Worm (Caenorhabditis elegans) whole organism, mixed stage, embryonic: ENCODE results near the gene W03A5.6.

Experiments used
- M03D4.4 ChIP-seq: sonication (generic microtip); optimal IDR thresholded peaks from 2 replicates; lab custom pipeline; 2017; ENCODE audit warnings: mild to moderate bottlenecking, missing genetic modification characterization, missing compliant biosample characterization
- bed-3 ChIP-seq: fragments of 200-800 bp; sonication (Bioruptor generic); optimal IDR thresholded peaks from 3 replicates; lab custom pipeline; 2018; ENCODE audit warnings: mild to moderate bottlenecking, missing genetic modification characterization, moderate library complexity, missing compliant biosample characterization
- blmp-1 ChIP-seq: fragments of 150-350 bp; optimal IDR thresholded peaks from 2 replicates; lab custom pipeline; 2014; ENCODE audit warnings: missing biosample characterization, missing genetic modification characterization
- ceh-39 ChIP-seq: fragments of 150-350 bp; optimal IDR thresholded peaks from 2 replicates; lab custom pipeline; 2014; ENCODE audit warnings: missing biosample characterization, missing genetic modification characterization
- ceh-83 ChIP-seq: fragments of 200-800 bp; sonication (Bioruptor generic); optimal IDR thresholded peaks from 2 replicates; lab custom pipeline; 2018; ENCODE audit warnings: mild to moderate bottlenecking, missing genetic modification characterization, missing compliant biosample characterization
- ces-1 ChIP-seq: fragments of 150-350 bp; optimal IDR thresholded peaks from 2 replicates; lab custom pipeline; 2014; ENCODE audit warnings: missing biosample characterization, missing genetic modification reagents, missing genetic modification characterization
- drap-1 ChIP-seq: fragments of 200-800 bp; sonication (Bioruptor generic); optimal IDR thresholded peaks from 3 replicates; lab custom pipeline; 2018; ENCODE audit warnings: mild to moderate bottlenecking, missing genetic modification characterization, missing compliant biosample characterization
- elt-3 ChIP-seq: fragments of 150-350 bp; optimal IDR thresholded peaks from 2 replicates; lab custom pipeline; 2014; ENCODE audit warnings: missing biosample characterization, missing genetic modification characterization
- ham-2 ChIP-seq: fragments of 200-800 bp; sonication (Bioruptor generic); optimal IDR thresholded peaks from 2 replicates; lab custom pipeline; 2018; ENCODE audit warnings: mild to moderate bottlenecking, missing genetic modification characterization, missing compliant biosample characterization
- hlh-1 ChIP-seq: fragments of 150-350 bp; optimal IDR thresholded peaks from 2 replicates; lab custom pipeline; 2014; ENCODE audit warnings: missing biosample characterization, missing genetic modification reagents, missing genetic modification characterization
- lin-13 ChIP-seq: fragments of 150-350 bp; optimal IDR thresholded peaks from 2 replicates; lab custom pipeline; 2014; ENCODE audit warnings: missing biosample characterization, missing genetic modification characterization
- lsy-2 ChIP-seq: fragments of 150-350 bp; optimal IDR thresholded peaks from 2 replicates; lab custom pipeline; 2014; ENCODE audit warnings: missing biosample characterization, missing genetic modification characterization
- mep-1 ChIP-seq: fragments of 150-350 bp; optimal IDR thresholded peaks from 2 replicates; lab custom pipeline; 2017; ENCODE audit warnings: missing biosample characterization, missing genetic modification reagents, missing genetic modification characterization, inconsistent platforms
- mls-2 ChIP-seq: sonication (generic microtip); optimal IDR thresholded peaks from 2 replicates; lab custom pipeline; 2016; ENCODE audit warnings: mild to moderate bottlenecking, missing genetic modification characterization, moderate library complexity, missing compliant biosample characterization
- nhr-12 ChIP-seq: fragments of 150-350 bp; optimal IDR thresholded peaks from 2 replicates; lab custom pipeline; 2014; ENCODE audit warnings: missing biosample characterization, missing genetic modification characterization
- nhr-2 ChIP-seq: fragments of 150-350 bp; optimal IDR thresholded peaks from 2 replicates; lab custom pipeline; 2014; ENCODE audit warnings: missing biosample characterization, missing genetic modification characterization
- nhr-237 ChIP-seq: fragments of 150-350 bp; optimal IDR thresholded peaks from 2 replicates; lab custom pipeline; 2014; ENCODE audit warnings: missing biosample characterization, missing genetic modification characterization
- nhr-76 ChIP-seq: sonication (generic microtip); optimal IDR thresholded peaks from 2 replicates; lab custom pipeline; 2017; ENCODE audit warnings: missing biosample characterization, missing genetic modification characterization
- pha-4 ChIP-seq: fragments of 150-350 bp; optimal IDR thresholded peaks from 2 replicates; lab custom pipeline; 2018; ENCODE audit warnings: missing biosample characterization, missing genetic modification reagents, missing genetic modification characterization
- sem-2 ChIP-seq: fragments of 200-800 bp; sonication (Bioruptor generic); optimal IDR thresholded peaks from 2 replicates; lab custom pipeline; 2018; ENCODE audit warnings: mild to moderate bottlenecking, missing genetic modification characterization, missing compliant biosample characterization
- snpc-4 ChIP-seq: fragments of 150-350 bp; optimal IDR thresholded peaks from 2 replicates; lab custom pipeline; 2014; ENCODE audit warnings: missing biosample characterization, missing genetic modification characterization
- sptf-1 ChIP-seq: sonication (generic microtip); optimal IDR thresholded peaks from 2 replicates; lab custom pipeline; 2017; ENCODE audit warnings: mild to moderate bottlenecking, missing genetic modification characterization, moderate library complexity, missing compliant biosample characterization
- tbx-8 ChIP-seq: fragments of 200-800 bp; sonication (Bioruptor generic); optimal IDR thresholded peaks from 2 replicates; lab custom pipeline; 2018; ENCODE audit warnings: mild to moderate bottlenecking, missing genetic modification characterization, moderate library complexity, missing compliant biosample characterization
- unc-120 ChIP-seq: sonication (generic microtip); optimal IDR thresholded peaks from 2 replicates; lab custom pipeline; 2017; ENCODE audit warnings: missing genetic modification characterization, missing compliant biosample characterization; ENCODE audit not compliant: poor library complexity, severe bottlenecking
- unc-39 ChIP-seq: fragments of 150-350 bp; optimal IDR thresholded peaks from 2 replicates; lab custom pipeline; 2014; ENCODE audit warnings: missing biosample characterization, missing genetic modification characterization
- unc-62 ChIP-seq: fragments of 150-350 bp; optimal IDR thresholded peaks from 2 replicates; lab custom pipeline; 2014; ENCODE audit warnings: missing biosample characterization, missing genetic modification reagents, missing genetic modification characterization
- zip-8 ChIP-seq: fragments of 150-350 bp; optimal IDR thresholded peaks from 2 replicates; lab custom pipeline; 2014; ENCODE audit warnings: missing biosample characterization, missing genetic modification characterization
- ztf-11 ChIP-seq: fragments of 150-350 bp; optimal IDR thresholded peaks from 2 replicates; lab custom pipeline; 2014; ENCODE audit warnings: missing biosample characterization, missing genetic modification characterization

Gene W03A5.6

DNA sequence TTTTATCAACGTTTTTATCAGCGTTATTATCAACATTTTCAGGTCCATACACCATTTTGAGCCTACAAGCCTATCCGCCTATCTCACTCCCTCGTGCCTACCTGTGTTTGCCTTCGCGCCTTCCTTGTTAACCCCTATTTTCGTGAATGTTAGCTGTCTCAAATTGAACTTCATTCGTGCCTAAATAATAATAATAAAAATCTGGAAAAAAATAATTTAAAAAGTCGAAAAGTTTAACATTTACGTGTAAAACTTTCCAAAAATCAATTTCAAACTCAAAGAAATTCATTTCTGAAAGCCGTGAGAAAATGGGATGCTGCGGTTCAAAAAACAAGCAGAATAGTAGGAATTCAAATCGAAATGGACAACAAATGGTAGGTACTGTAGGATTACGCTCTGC is 37.6 kb upstream of the W03A5.6 start, which contains the start of gene R02F2.10:
TSS of gene R02F2.10 (plus strand) at position 301 of the 400 bp plus-strand sequence.
- TF ChIP-seq bed-3 (GFP tag; lab: Kevin White, UChicago) = no peak

DNA sequence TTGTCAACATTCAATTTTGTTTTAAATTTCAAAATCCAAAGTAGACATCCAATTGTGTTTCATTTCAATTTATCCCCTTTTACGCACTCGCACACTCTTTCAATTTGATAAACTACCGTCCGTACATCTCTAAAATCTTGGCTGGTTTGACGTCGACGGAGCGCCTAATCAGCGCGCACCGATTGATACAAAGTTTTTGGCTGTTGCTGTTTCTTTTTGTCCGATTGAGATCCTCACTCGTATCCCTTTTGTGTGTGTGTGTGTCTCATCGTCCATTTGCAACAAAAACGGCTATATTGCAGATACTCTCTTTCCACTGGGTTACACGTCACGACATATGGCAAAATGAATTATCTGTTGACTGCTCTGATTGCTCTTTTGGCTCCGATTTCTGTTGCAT is 33.7 kb upstream of the W03A5.6 start, which contains the start of gene lon-1:
TSS of gene lon-1 (plus strand) at position 301 of the 400 bp plus-strand sequence.
- TF ChIP-seq elt-3 (tag; lab: Kevin White, UChicago) (no peak), nhr-2 (tag; lab: Kevin White, UChicago) (no peak), sptf-1 (tag; lab: Kevin White, UChicago) (no peak), drap-1 (GFP tag; lab: Kevin White, UChicago) (no peak), ham-2 (GFP tag; lab: Kevin White, UChicago) (no peak), snpc-4 (tag; lab: Kevin White, UChicago) (no peak), unc-39 (tag; lab: Kevin White, UChicago) (no peak), unc-62 (no peak), blmp-1 (tag; lab: Kevin White, UChicago) (no peak), sem-2 (GFP tag; lab: Kevin White, UChicago) (no peak), nhr-12 (tag; lab: Kevin White, UChicago) (no peak), nhr-237 (no peak)

DNA sequence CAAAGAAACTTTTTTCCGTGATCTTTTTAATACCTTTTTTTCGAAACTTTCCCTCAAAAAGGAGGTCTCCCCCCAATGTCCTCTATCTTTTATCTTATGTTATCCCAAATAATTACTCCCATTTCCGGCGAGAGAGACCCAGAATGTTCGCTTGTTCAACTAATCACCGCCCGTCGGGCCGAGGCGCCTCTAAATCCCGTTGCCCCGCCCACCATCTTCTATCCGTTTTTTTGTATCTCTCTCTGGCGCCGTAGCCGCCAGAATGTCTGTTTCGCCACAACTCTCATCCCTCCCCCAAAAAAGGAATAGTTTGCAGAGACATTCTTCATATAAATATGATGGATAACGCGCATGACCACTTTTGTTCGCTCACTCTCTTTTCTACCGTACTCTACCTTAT is 32.3 kb upstream of the W03A5.6 start:
- TF ChIP-seq ceh-39 (tag; lab: Kevin White, UChicago) (no peak), bed-3 (GFP tag; lab: Kevin White, UChicago) (no peak), zip-8 (tag; lab: Kevin White, UChicago) (no peak), ztf-11 (tag; lab: Kevin White, UChicago) (no peak)

- no peak for TF ChIP-seq elt-3 (tag; lab: Kevin White, UChicago)
- no peak for TF ChIP-seq ceh-83
- TF ChIP-seq ceh-39 (tag; lab: Kevin White, UChicago) = no peak
- no peak for TF ChIP-seq unc-120
- no peak for TF ChIP-seq sptf-1 (tag; lab: Kevin White, UChicago)
- TF ChIP-seq nhr-76 (tag; lab: Kevin White, UChicago) = no peak
- no peak for TF ChIP-seq ztf-11 (tag; lab: Kevin White, UChicago)
- TF ChIP-seq lin-13 = no peak
- no peak for TF ChIP-seq zip-8 (tag; lab: Kevin White, UChicago)
- no peak for TF ChIP-seq nhr-12 (tag; lab: Kevin White, UChicago)
- TF ChIP-seq nhr-237 = no peak
- TF ChIP-seq snpc-4 (tag; lab: Kevin White, UChicago) = no peak
- no peak for TF ChIP-seq ces-1 (GFP tag; lab: Kevin White, UChicago)
- no peak for TF ChIP-seq M03D4.4 (tag; lab: Kevin White, UChicago)
- TF ChIP-seq pha-4 = no peak
- TF ChIP-seq lsy-2 (tag; lab: Kevin White, UChicago) = no peak
- TF ChIP-seq bed-3 (GFP tag; lab: Kevin White, UChicago) = no peak
- TF ChIP-seq unc-62 = no peak
- no peak for TF ChIP-seq tbx-8 (GFP tag; lab: Kevin White, UChicago)
- TF ChIP-seq, all 35 proteins: peak for 0
Measured at ce11 chrIII:5469090-5469489, 28.6 kb upstream of the W03A5.6 start.

ce11 chrIII:5464850-5465249 is 24.4 kb upstream of the W03A5.6 start:
- TF ChIP-seq snpc-4 (tag; lab: Kevin White, UChicago) (no peak), blmp-1 (tag; lab: Kevin White, UChicago) (no peak), unc-62 (no peak), ces-1 (GFP tag; lab: Kevin White, UChicago) (no peak), hlh-1 (tag; lab: Kevin White, UChicago) (no peak), mls-2 (no peak), sem-2 (GFP tag; lab: Kevin White, UChicago) (no peak), tbx-8 (GFP tag; lab: Kevin White, UChicago) (no peak)

DNA sequence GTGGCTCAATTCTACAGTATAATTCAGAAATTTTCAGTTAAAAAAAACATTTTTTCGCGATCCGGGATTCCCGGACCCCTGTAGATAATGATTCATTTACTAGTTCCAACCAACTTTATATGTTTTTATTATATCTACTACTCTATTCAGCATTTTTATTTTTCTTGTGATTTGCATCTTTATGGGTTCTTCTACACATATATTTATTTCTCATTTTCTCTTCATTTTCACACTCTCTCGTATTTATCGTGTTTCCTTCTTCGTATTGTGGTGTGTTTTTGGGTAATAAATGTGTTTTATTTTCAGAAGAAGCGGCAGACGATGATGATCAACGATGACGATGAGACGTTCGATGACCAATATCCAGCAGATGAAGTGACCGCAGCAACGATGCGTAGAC is 23.6 kb upstream of the W03A5.6 start, which contains the start of gene F48E8.2:
TSS of gene F48E8.2 (plus strand) at position 301 of the 400 bp plus-strand sequence.
- TF ChIP-seq mep-1 (tag; lab: Kevin White, UChicago) = no peak

- TF ChIP-seq mep-1 (tag; lab: Kevin White, UChicago) = no peak
- no peak for TF ChIP-seq nhr-2 (tag; lab: Kevin White, UChicago)
- no peak for TF ChIP-seq ztf-11 (tag; lab: Kevin White, UChicago)
- TF ChIP-seq bed-3 (GFP tag; lab: Kevin White, UChicago) = no peak
- TF ChIP-seq blmp-1 (tag; lab: Kevin White, UChicago) = no peak
- TF ChIP-seq nhr-237 = no peak
- no peak for TF ChIP-seq ces-1 (GFP tag; lab: Kevin White, UChicago)
- no peak for TF ChIP-seq M03D4.4 (tag; lab: Kevin White, UChicago)
- TF ChIP-seq lsy-2 (tag; lab: Kevin White, UChicago) = no peak
Measured at ce11 chrIII:5461079-5461478, 20.6 kb upstream of the W03A5.6 start, which contains the start of gene F48E8.3. Gene F48E8.3 (plus strand): TSS chrIII:5461379.
